Worm (Caenorhabditis elegans): ENCODE measurements around the gene fbxa-105.

Gene fbxa-105

ce11 chrV:7432441-7433146 lies 40.8 kb upstream of the fbxa-105 start (continued):
- TF ChIP-seq tbx-9 (tag; optimal IDR thresholded peaks at IDR 0.05; ENCODE audit: borderline replicate concordance) (peak; percentile 81), nhr-120 (GFP tag; IDR thresholded peaks at IDR 0.05) (no peak), sdz-38 (tag; optimal IDR thresholded peaks at IDR 0.05) (no peak), attf-3 (GFP tag; conservative IDR thresholded peaks at IDR 0.05) (no peak), lin-26 (GFP tag; IDR thresholded peaks at IDR 0.05) (no peak; the same call in 1 of the 2 replicates), nhr-179 (tag; optimal IDR thresholded peaks at IDR 0.05) (no peak), lir-1 (GFP tag; conservative IDR thresholded peaks at IDR 0.05) (no peak), madf-8 (GFP tag; conservative IDR thresholded peaks at IDR 0.05) (no peak), zim-3 (tag; optimal IDR thresholded peaks at IDR 0.05) (peak; percentile 65), bed-2 (GFP tag; IDR thresholded peaks at IDR 0.05) (no peak), sptf-2 (GFP tag; optimal IDR thresholded peaks at IDR 0.05) (no peak), lsl-1 (GFP tag; optimal IDR thresholded peaks at IDR 0.05) (no peak), attf-6 (GFP tag; IDR thresholded peaks at IDR 0.05) (no peak), nfyb-1 (GFP tag; IDR thresholded peaks at IDR 0.05) (peak; percentile 79), F22D6.2 (tag; optimal IDR thresholded peaks at IDR 0.05) (no peak), C06A6.2 (GFP tag; conservative IDR thresholded peaks at IDR 0.05) (peak; percentile 59), xnd-1 (tag; optimal IDR thresholded peaks at IDR 0.05) (no peak), unc-130 (GFP tag; optimal IDR thresholded peaks at IDR 0.05) (no peak), F33H1.4 (GFP tag; IDR thresholded peaks at IDR 0.05) (no peak), T07F8.4 (tag; optimal IDR thresholded peaks at IDR 0.05) (no peak), ceh-58 (GFP tag; IDR thresholded peaks at IDR 0.05) (no peak), B0019.2 (GFP tag; conservative IDR thresholded peaks at IDR 0.05) (no peak), ceh-100 (GFP tag; IDR thresholded peaks at IDR 0.05) (no peak), fkh-3 (tag; optimal IDR thresholded peaks at IDR 0.05) (peak; percentile 1), hrde-1 (tag; optimal IDR thresholded peaks at IDR 0.05; ENCODE audit: borderline replicate concordance) (no peak), die-1 (tag; optimal IDR thresholded peaks at IDR 0.05) (no peak), lin-54 (GFP tag; optimal IDR thresholded peaks at IDR 0.05) (no peak), Y53F4B.3 (GFP tag; IDR thresholded peaks at IDR 0.05) (no peak), T26A5.8 (tag; optimal IDR thresholded peaks at IDR 0.05) (no peak), atf-7 (tag; optimal IDR thresholded peaks at IDR 0.05) (peak; percentile 39), egrh-3 (GFP tag; IDR thresholded peaks at IDR 0.05) (no peak), F57A8.1 (GFP tag; optimal IDR thresholded peaks at IDR 0.05) (no peak), him-1 (tag; optimal IDR thresholded peaks at IDR 0.05) (no peak), rpc-1 (optimal IDR thresholded peaks at IDR 0.05) (no peak), rpc-1 (tag; optimal IDR thresholded peaks at IDR 0.05) (no peak), dpff-1 (tag; optimal IDR thresholded peaks at IDR 0.05) (no peak), akir-1 (GFP tag; optimal IDR thresholded peaks at IDR 0.05) (no peak), F52B5.7 (tag; optimal IDR thresholded peaks at IDR 0.05) (peak; percentile 96), hmg-1.2 (GFP tag; IDR thresholded peaks at IDR 0.05) (peak; percentile 18; the same call in 1 of the 2 replicates), Y79H2A.3 (GFP tag; conservative IDR thresholded peaks at IDR 0.05) (no peak), ztf-25 (GFP tag; IDR thresholded peaks at IDR 0.05) (no peak), F39B2.1 (GFP tag; IDR thresholded peaks at IDR 0.05) (no peak), Y56A3A.18 (GFP tag; IDR thresholded peaks at IDR 0.05) (peak; percentile 56), F10E7.11 (tag; optimal IDR thresholded peaks at IDR 0.05) (no peak), ccch-3 (GFP tag; optimal IDR thresholded peaks at IDR 0.05) (no peak), ceh-40 (GFP tag; IDR thresholded peaks at IDR 0.05) (0 out of 2 replicates have a peak, but pooled peaks have one; percentile 6), Y53G8AR.9 (GFP tag; conservative IDR thresholded peaks at IDR 0.05) (peak; percentile 91; the same call in 1 of the 2 replicates), Y67H2A.10 (GFP tag; conservative IDR thresholded peaks at IDR 0.05) (no peak), mcd-1 (GFP tag; IDR thresholded peaks at IDR 0.05) (no peak)

All from whole organism, young adult.